Fruit fly (Drosophila melanogaster) whole organism, wandering third instar larva: ENCODE data around the gene Gr85a.

Experiments
- Dfd ChIP-seq: fragments of >200 bp; optimal IDR thresholded peaks from 2 replicates; lab custom pipeline; 2017; ENCODE audit warnings: missing biosample characterization, missing genetic modification characterization
- lola ChIP-seq: fragments of >200 bp; optimal IDR thresholded peaks from 2 replicates; lab custom pipeline; 2017; ENCODE audit warnings: missing biosample characterization, missing genetic modification characterization

- TF ChIP-seq Dfd (GFP tag; lab: Kevin White, UChicago), result no peak
- TF ChIP-seq lola (GFP tag; lab: Kevin White, UChicago), result no peak
These were observed 39.9 kb downstream of the Gr85a start for dm6 chr3R:9956725-9957124.
